Fruit fly (Drosophila melanogaster): Measurements from ENCODE around the gene CG4313.

CG4313 gene

DNA sequence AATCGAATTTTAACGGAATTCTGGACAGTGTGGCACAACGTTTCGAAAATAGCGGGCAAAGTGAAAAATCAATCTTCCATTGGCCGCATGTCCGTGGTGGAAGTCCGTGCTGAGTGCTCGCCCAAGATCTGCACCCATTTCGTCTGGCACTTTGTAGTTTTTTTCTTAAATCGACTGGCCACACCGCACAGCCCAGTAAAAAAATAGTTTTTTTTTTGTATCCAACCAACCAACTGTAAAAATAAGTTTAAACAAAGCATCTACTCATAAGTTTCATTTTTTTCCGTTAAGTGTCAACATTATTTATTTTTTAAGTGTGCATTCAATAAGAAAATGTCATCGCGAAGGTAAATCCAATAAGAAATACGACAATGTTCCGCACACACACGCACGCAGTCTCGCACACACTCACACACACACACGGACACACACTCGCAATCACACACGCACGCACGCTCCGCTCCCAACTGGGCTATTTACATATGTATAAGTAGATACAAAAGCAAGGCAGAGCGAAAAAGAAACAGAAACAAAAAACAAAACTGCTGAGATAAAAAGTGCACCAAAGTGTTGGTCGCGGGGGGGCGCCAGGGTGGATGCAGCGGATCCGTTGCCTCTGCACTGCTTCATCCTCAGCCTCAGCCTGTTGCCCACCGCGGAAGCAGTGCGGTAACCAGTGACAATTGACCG is 52.5 kb downstream of the CG4313 start, which contains the start of gene csw:
Gene csw (plus strand): TSS at position 163 of the 690 bp plus-strand sequence.
- TF ChIP-seq noc (tag; optimal IDR thresholded peaks at IDR 0.05): peak; percentile 12

DNA sequence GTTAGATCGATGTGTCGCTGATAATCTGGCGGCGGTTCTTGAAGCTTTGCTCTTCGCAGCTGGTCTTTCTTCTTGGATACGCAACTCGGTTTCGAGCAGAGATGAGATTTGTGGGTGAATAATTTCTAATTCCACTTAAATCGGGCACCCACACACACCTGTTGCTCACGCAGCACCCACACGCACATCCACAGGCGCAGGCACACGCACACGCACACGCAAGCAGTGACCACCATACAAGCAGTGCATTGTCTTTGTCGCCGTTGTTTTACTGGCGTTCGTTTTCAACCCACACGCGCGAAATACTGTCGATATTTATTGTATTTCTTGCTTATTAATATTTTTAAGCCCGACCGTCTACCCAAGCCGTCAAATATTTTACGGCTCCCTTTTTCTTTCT is 54.7 kb downstream of the CG4313 start:
- no peak for TF ChIP-seq noc (tag; optimal IDR thresholded peaks at IDR 0.05)

DNA sequence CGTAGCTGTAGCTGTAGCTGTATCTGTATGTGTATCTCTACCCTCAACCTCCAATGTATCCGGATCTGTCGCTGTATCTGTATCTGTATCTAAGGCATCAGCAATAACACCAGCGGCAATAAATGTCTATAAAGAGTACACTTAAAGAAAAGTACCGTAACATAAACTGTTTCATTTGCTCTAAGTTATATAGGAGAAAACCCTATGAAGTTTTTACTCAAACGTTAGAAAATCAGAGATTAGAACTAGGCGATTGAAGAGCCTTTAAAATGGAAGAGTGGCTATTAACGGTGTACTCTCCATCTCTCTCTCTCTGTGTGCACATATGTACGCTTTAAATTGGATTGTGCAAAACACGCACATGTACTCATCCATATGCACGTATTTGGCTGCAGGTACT is 56.6 kb downstream of the CG4313 start:
- TF ChIP-seq noc (tag; optimal IDR thresholded peaks at IDR 0.05): no peak

DNA sequence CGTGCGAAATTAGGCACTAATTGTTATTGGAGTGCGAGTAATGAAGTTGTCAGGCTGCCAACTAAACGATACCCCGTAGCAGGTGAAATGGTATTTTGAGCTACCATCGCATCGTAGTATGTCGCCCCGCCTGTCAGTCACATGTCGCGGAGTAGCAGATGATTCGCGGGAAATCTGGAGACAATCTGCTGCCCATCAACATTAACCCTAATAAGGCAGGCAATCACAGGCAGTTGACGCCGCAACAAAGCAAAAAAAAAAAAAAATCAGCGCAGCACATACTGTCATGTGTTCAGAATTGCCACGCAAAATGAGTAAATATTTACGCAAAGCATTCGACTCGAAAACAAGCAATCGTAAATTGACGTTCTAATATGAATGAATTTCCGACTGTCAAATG is 62.2 kb downstream of the CG4313 start:
- TF ChIP-seq noc (tag; optimal IDR thresholded peaks at IDR 0.05): no peak

DNA sequence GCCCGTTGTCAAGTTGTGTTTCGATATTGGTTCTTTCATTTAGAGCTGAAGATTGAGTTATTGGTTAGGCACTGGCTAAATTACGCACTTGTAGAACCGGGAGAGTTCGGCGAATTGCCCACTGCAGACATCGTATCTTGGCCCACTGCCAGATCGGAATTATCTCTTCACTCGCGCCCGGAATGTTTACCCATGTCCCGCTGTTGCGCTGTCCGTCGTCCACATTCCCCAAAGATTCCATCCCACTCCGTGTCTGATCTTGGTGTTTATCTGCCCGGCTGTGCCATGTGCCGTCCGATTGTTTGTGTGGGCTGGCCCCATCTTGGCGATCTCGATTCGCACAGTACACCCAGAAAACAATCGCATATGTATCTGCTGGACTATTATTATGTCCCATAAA is 62.7 kb downstream of the CG4313 start:
- TF ChIP-seq noc (tag; optimal IDR thresholded peaks at IDR 0.05): no peak

Data from whole organism, larva.